Fruit fly (Drosophila melanogaster): ENCODE data around the gene RapGAP1.

DNA sequence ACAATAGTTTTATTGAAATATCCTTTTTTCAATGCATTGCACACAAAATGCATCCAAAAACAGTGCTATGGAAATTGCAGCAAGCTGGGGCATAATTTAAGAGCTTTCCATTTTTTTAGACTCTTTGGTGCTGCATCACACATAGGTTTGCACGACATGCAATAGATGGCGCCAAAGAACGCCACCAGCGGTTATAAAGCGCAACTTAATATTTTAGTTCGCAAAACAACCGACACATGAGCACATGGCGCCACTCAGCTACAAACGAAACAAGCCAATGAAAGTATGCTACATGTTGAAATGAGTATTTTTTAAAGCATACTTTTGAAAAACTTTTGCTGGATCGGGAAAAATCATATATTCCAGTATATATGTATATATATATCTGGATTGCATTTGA lies 43.9 kb downstream of the RapGAP1 start:
- no peak for TF ChIP-seq h (optimal IDR thresholded peaks at IDR 0.05)
- TF ChIP-seq insv (optimal IDR thresholded peaks at IDR 0.05) = no peak
- no peak for TF ChIP-seq psq (optimal IDR thresholded peaks at IDR 0.05)
- TF ChIP-seq Sin3A (optimal IDR thresholded peaks at IDR 0.05) = no peak
- TF ChIP-seq ttk (optimal IDR thresholded peaks at IDR 0.05) = no peak
- TF ChIP-seq Myc (optimal IDR thresholded peaks at IDR 0.05) = no peak
